Fruit fly (Drosophila melanogaster) Kc167 (cell line): Measurements from ENCODE around the gene CG5810.

ENCODE experiments used
- Myc ChIP-seq: fragments of >200 bp; optimal IDR thresholded peaks from 2 replicates; lab custom pipeline; 2017; ENCODE audit warnings: missing external identifiers
- Sin3A ChIP-seq: fragments of >200 bp; optimal IDR thresholded peaks from 2 replicates; lab custom pipeline; 2018; ENCODE audit warnings: missing external identifiers
- h ChIP-seq: fragments of >200 bp; optimal IDR thresholded peaks from 3 replicates; lab custom pipeline; 2018; ENCODE audit warnings: missing external identifiers
- insv ChIP-seq: fragments of >200 bp; optimal IDR thresholded peaks from 3 replicates; lab custom pipeline; 2018; ENCODE audit warnings: missing external identifiers
- psq ChIP-seq: fragments of >200 bp; optimal IDR thresholded peaks from 2 replicates; lab custom pipeline; 2017; ENCODE audit warnings: missing external identifiers
- ttk ChIP-seq: sonication (Bioruptor generic); optimal IDR thresholded peaks from 2 replicates; lab custom pipeline; 2017; ENCODE audit warnings: missing external identifiers

CG5810 gene

DNA sequence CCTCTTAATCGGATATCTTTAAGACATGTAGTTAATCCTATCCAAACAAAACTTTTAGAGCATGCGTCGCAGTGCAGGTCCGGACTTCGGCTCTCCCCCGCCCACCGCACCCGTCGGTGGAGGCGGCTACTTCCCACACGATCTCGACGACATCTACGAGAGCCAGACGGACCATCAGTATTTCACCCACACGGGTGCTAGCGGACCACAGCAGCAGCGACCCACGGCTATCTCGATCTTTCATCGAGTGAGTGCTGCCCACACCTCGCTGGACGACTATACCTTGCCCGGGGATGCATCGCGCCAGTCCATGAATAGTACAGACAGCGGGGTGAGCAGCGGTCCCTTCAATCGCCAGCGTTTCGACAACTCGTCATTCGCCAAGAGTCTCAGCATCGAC is 38.0 kb downstream of the CG5810 start:
- TF ChIP-seq Sin3A (lab: Kevin White, UChicago) (no peak), psq (lab: Kevin White, UChicago) (no peak), Myc (lab: Kevin White, UChicago) (no peak), h (lab: Kevin White, UChicago) (no peak), ttk (lab: Kevin White, UChicago) (no peak), insv (lab: Kevin White, UChicago) (no peak)

DNA sequence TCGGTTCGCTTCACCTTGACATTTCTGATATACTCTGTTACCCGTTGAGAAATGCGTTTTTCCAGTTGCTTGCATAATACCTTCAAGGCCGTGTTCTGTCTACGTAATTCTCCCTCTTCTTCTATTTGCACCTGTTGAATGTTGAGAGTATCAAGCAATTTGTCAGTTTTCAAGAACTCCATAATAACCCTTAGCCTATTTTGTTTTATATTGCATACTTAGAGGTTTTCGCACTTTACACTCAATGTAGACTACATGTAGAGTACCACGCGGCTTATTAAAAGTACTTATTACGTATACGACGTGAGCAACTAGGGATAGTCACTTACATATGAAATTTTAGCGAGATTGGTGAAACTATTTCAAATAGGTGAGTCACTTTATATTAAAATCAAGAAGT is 39.6 kb downstream of the CG5810 start:
- TF ChIP-seq h (lab: Kevin White, UChicago): no peak

DNA sequence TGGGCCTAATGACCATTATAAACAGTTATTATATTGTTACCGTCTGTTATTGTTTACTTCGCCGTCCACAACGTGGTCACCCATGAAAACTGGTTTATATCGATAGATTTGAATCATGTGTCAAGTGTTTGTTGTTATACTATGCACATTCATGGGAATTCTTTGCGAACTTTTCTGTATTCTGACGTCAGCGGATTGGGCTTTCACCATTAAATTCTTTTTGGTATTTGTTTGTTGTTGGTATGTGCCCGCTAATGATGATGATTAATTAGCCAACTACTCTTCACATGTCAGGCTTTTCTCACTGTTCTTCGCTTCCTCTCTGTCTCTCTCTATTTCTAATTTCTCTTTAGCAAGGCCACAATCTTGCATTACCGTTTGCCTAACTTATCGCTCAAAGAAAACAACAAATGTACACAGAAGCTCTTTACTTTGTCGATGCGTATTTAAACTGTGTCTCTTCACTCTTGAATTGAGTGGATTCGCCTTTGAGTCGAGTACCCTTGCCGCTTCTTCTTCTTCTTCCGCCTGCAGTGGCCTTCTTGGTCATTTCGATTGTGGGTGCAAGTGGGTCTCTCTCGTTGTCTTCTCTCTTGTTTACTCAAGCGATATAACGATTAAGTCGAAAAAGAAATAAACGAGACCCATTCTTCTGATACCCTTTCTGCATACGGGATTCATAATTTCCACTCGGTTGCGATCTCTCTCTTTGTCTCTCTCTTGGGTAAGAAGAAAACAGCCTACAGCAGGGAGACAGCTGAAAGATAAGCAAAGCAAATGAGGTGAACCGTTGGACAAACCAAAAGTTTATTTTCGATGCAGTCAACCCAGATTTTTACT is 40.3 kb downstream of the CG5810 start:
- TF ChIP-seq Myc (lab: Kevin White, UChicago) (no peak), Sin3A (lab: Kevin White, UChicago) (no peak), h (lab: Kevin White, UChicago) (no peak), psq (lab: Kevin White, UChicago) (no peak), ttk (lab: Kevin White, UChicago) (no peak)

dm6 chr3R:21204500-21205167 is 41.1 kb downstream of the CG5810 start:
- TF ChIP-seq insv (lab: Kevin White, UChicago) (no peak), h (lab: Kevin White, UChicago) (no peak), Myc (lab: Kevin White, UChicago) (no peak), Sin3A (lab: Kevin White, UChicago) (no peak), psq (lab: Kevin White, UChicago) (no peak), ttk (lab: Kevin White, UChicago) (no peak)

- no peak for TF ChIP-seq ttk (lab: Kevin White, UChicago)
- no peak for TF ChIP-seq Sin3A (lab: Kevin White, UChicago)
- TF ChIP-seq insv (lab: Kevin White, UChicago): no peak
- TF ChIP-seq Myc (lab: Kevin White, UChicago): no peak
- TF ChIP-seq h (lab: Kevin White, UChicago): no peak
- no peak for TF ChIP-seq psq (lab: Kevin White, UChicago)
Observed at dm6 chr3R:21205680-21206326, 42.2 kb downstream of the CG5810 start.

- no peak for TF ChIP-seq Sin3A (lab: Kevin White, UChicago)
- TF ChIP-seq insv (lab: Kevin White, UChicago): no peak
- TF ChIP-seq ttk (lab: Kevin White, UChicago): no peak
- TF ChIP-seq psq (lab: Kevin White, UChicago): no peak
- no peak for TF ChIP-seq Myc (lab: Kevin White, UChicago)
- no peak for TF ChIP-seq h (lab: Kevin White, UChicago)
Observed at dm6 chr3R:21206327-21206728, 42.8 kb downstream of the CG5810 start.

- TF ChIP-seq psq (lab: Kevin White, UChicago) (no peak), h (lab: Kevin White, UChicago) (no peak)
Observed at dm6 chr3R:21206802-21207238, 43.2 kb downstream of the CG5810 start.

DNA sequence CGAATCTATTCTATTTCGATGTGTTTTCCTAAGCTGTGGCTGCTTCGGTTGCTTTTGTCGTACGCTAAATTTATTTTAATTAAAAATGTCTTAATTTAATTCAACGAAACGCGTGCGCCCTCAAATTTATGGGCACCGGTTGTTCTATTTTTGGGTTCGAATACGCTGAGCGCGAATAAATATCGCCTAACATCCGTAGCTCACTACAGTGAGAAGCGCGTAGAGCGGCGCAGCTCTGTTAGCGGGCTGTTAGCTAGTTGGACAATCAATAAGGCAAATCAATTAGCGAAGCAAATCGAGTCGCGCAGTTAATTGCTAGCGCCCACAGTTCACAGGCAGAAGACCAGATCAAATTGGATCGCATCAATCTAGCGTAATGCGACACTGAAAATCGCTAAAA is 46.5 kb downstream of the CG5810 start:
- TF ChIP-seq insv (lab: Kevin White, UChicago): no peak
- no peak for TF ChIP-seq ttk (lab: Kevin White, UChicago)
- no peak for TF ChIP-seq Sin3A (lab: Kevin White, UChicago)
- TF ChIP-seq Myc (lab: Kevin White, UChicago): no peak

dm6 chr3R:21214693-21215145 is 51.1 kb downstream of the CG5810 start, which contains the start of gene Ddrgk1:
TSS of gene Ddrgk1 (plus strand) at chr3R:21215079.
- TF ChIP-seq insv (lab: Kevin White, UChicago) (no peak), Myc (lab: Kevin White, UChicago) (no peak), ttk (lab: Kevin White, UChicago) (no peak), Sin3A (lab: Kevin White, UChicago) (no peak)
